Worm (Caenorhabditis elegans) whole organism, early embryonic: ENCODE data around the gene cmk-1.

Experiments used
- B0310.2 ChIP-seq: sonication (generic microtip); optimal IDR thresholded peaks from 2 replicates; lab custom pipeline; 2016; ENCODE audit warnings: mild to moderate bottlenecking, missing genetic modification characterization, missing compliant biosample characterization
- ama-1 ChIP-seq: fragments of 150-350 bp; optimal IDR thresholded peaks from 2 replicates; lab custom pipeline; 2014
- ceh-13 ChIP-seq: fragments of 200-800 bp; sonication (Bioruptor generic); optimal IDR thresholded peaks from 2 replicates; lab custom pipeline; 2018; ENCODE audit warnings: mild to moderate bottlenecking, missing genetic modification characterization, missing compliant biosample characterization
- flt-1 ChIP-seq: fragments of 200-800 bp; sonication (Bioruptor generic); IDR thresholded peaks from 2 replicates; pipeline ENCODE4 v1.3.6; 2022; ENCODE audit warnings: missing genetic modification characterization, missing compliant biosample characterization

DNA sequence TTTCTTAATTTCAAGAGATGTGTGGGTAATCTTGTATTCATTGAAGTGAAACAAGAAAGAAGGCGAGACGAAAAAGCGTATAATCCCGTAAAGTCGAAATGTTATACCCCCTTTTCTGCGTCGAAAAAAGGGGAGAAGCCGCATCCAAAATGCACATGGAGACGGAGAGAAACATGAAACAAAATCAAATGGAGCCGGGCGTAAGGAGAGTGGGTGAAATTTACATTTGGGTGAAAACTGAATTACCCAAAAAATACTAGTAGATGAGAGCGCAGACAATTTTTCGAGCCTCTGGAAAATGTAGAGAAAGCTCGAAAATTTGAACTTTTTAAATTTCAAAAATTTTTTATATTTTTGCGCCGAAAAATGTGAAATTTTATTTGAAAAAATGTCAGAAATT, 8.0 kb upstream of the cmk-1 start:
- no peak for TF ChIP-seq B0310.2
- TF ChIP-seq ama-1 (lab: Kevin White, UChicago) = no peak
- no peak for TF ChIP-seq ceh-13 (GFP tag; lab: Kevin White, UChicago)
- TF ChIP-seq flt-1 (GFP tag; lab: Robert Waterston, UW) = no peak
